Worm (Caenorhabditis elegans) whole organism, late embryonic: ENCODE data around the gene F19F10.1.

Source experiments
- ceh-18 ChIP-seq: sonication (generic microtip); optimal IDR thresholded peaks from 2 replicates; lab custom pipeline; 2016; ENCODE audit warnings: missing genetic modification characterization, missing compliant biosample characterization
- pat-9 ChIP-seq: fragments of 200-800 bp; sonication (Bioruptor generic); optimal IDR thresholded peaks from 2 replicates; lab custom pipeline; 2018; ENCODE audit warnings: mild to moderate bottlenecking, missing genetic modification characterization, moderate library complexity, missing compliant biosample characterization
- tbx-2 ChIP-seq: sonication (generic microtip); optimal IDR thresholded peaks from 2 replicates; lab custom pipeline; 2016; ENCODE audit warnings: missing genetic modification characterization, missing compliant biosample characterization
- tbx-7 ChIP-seq: sonication (generic microtip); optimal IDR thresholded peaks from 2 replicates; lab custom pipeline; 2016; ENCODE audit warnings: missing genotype, missing genetic modification characterization, missing compliant biosample characterization

- TF ChIP-seq tbx-2 (tag; lab: Kevin White, UChicago) (no peak), pat-9 (tag; lab: Kevin White, UChicago) (no peak), ceh-18 (tag; lab: Kevin White, UChicago) (no peak), tbx-7 (tag; lab: Kevin White, UChicago) (no peak)
These were observed 17.3 kb downstream of the F19F10.1 start, which contains the start of gene ets-6 for ce11 chrV:7580378-7580777.
